Worm (Caenorhabditis elegans): ENCODE measurements around the gene nas-18.

The nas-18 gene

ce11 chrV:11412125-11412524, 15.9 kb downstream of the nas-18 start (continued):
- TF ChIP-seq let-526 (GFP tag; IDR thresholded peaks at IDR 0.05): no peak
- TF ChIP-seq atf-7 (tag; optimal IDR thresholded peaks at IDR 0.05): peak; percentile 20
- TF ChIP-seq Y56A3A.18 (GFP tag; IDR thresholded peaks at IDR 0.05): peak; percentile 64
- TF ChIP-seq ceh-58 (GFP tag; IDR thresholded peaks at IDR 0.05): no peak
- peak; percentile 30 for TF ChIP-seq lsy-27 (tag; optimal IDR thresholded peaks at IDR 0.05; ENCODE audit: borderline replicate concordance, insufficient read depth)
- TF ChIP-seq tbx-9 (tag; optimal IDR thresholded peaks at IDR 0.05; ENCODE audit: borderline replicate concordance): no peak
- no peak for TF ChIP-seq egl-44 (GFP tag; IDR thresholded peaks at IDR 0.05)
- 0 out of 2 replicates have a peak, but pooled peaks have one; percentile 5 for TF ChIP-seq lir-1 (GFP tag; conservative IDR thresholded peaks at IDR 0.05)
- no peak for TF ChIP-seq ztf-6 (GFP tag; IDR thresholded peaks at IDR 0.05)
- no peak for TF ChIP-seq Y79H2A.3 (GFP tag; conservative IDR thresholded peaks at IDR 0.05)
- TF ChIP-seq gei-17 (GFP tag; optimal IDR thresholded peaks at IDR 0.05): no peak
- TF ChIP-seq K11D2.4 (GFP tag; IDR thresholded peaks at IDR 0.05): no peak
- 0 out of 2 replicates have a peak, but pooled peaks have one; percentile 25 for TF ChIP-seq ztf-28 (GFP tag; IDR thresholded peaks at IDR 0.05)
- TF ChIP-seq fkh-3 (tag; optimal IDR thresholded peaks at IDR 0.05): no peak
- TF ChIP-seq ceh-79 (tag; optimal IDR thresholded peaks at IDR 0.05): no peak
- TF ChIP-seq mcd-1 (GFP tag; IDR thresholded peaks at IDR 0.05): no peak; the same call in 1 of the 2 replicates
- TF ChIP-seq rpc-1 (optimal IDR thresholded peaks at IDR 0.05): peak; percentile 64
- TF ChIP-seq rpc-1 (tag; optimal IDR thresholded peaks at IDR 0.05): peak; percentile 83
- TF ChIP-seq unc-62 (GFP tag; optimal IDR thresholded peaks at IDR 0.05): no peak
- TF ChIP-seq hrde-1 (tag; optimal IDR thresholded peaks at IDR 0.05; ENCODE audit: borderline replicate concordance): peak; percentile 16
- TF ChIP-seq hmg-1.2 (GFP tag; IDR thresholded peaks at IDR 0.05): no peak; the same call in 1 of the 2 replicates
- no peak for TF ChIP-seq dpl-1 (GFP tag; optimal IDR thresholded peaks at IDR 0.05)
- TF ChIP-seq repo-1 (tag; optimal IDR thresholded peaks at IDR 0.05): peak; percentile 65
- no peak for TF ChIP-seq hsf-1 (GFP tag; IDR thresholded peaks at IDR 0.05)
- peak; percentile 80 for TF ChIP-seq lin-26 (GFP tag; IDR thresholded peaks at IDR 0.05)
- TF ChIP-seq sea-2 (GFP tag; IDR thresholded peaks at IDR 0.05): no peak
- TF ChIP-seq D2030.7 (GFP tag; IDR thresholded peaks at IDR 0.05): peak; percentile 79
- TF ChIP-seq hlh-26 (GFP tag; conservative IDR thresholded peaks at IDR 0.05): no peak
- no peak for TF ChIP-seq C17E4.6 (GFP tag; IDR thresholded peaks at IDR 0.05)
- no peak for TF ChIP-seq nhr-27 (tag; optimal IDR thresholded peaks at IDR 0.05)
- peak; percentile 6 for TF ChIP-seq ceh-27 (GFP tag; optimal IDR thresholded peaks at IDR 0.05)
- no peak for TF ChIP-seq ceh-91 (GFP tag; IDR thresholded peaks at IDR 0.05)
- TF ChIP-seq aptf-2 (GFP tag; conservative IDR thresholded peaks at IDR 0.05): no peak
- peak; percentile 39 for TF ChIP-seq tlf-1 (GFP tag; optimal IDR thresholded peaks at IDR 0.05)
- TF ChIP-seq efl-1 (GFP tag; optimal IDR thresholded peaks at IDR 0.05): no peak
- no peak for TF ChIP-seq cebp-2 (GFP tag; IDR thresholded peaks at IDR 0.05)
- TF ChIP-seq Y53G8AR.9 (GFP tag; conservative IDR thresholded peaks at IDR 0.05): peak; percentile 50; the same call in 1 of the 2 replicates
- no peak for TF ChIP-seq ztf-3 (GFP tag; optimal IDR thresholded peaks at IDR 0.05)
- TF ChIP-seq somi-1 (GFP tag; optimal IDR thresholded peaks at IDR 0.05): peak; percentile 21
- TF ChIP-seq snpc-1.1 (tag; optimal IDR thresholded peaks at IDR 0.05; ENCODE audit: insufficient read depth): peak; percentile 66
- TF ChIP-seq C06A6.2 (GFP tag; conservative IDR thresholded peaks at IDR 0.05): no peak
- TF ChIP-seq attf-5 (GFP tag; optimal IDR thresholded peaks at IDR 0.05): peak; percentile 37
- TF ChIP-seq pha-4 (tag; optimal IDR thresholded peaks at IDR 0.05): no peak
- TF ChIP-seq ceh-40 (GFP tag; IDR thresholded peaks at IDR 0.05): no peak
- peak; percentile 75 for TF ChIP-seq F52B5.7 (tag; optimal IDR thresholded peaks at IDR 0.05)
- TF ChIP-seq rcor-1 (GFP tag; IDR thresholded peaks at IDR 0.05): 0 out of 2 replicates have a peak, but pooled peaks have one; percentile 36
- peak; percentile 58 for TF ChIP-seq die-1 (tag; optimal IDR thresholded peaks at IDR 0.05)
- peak; percentile 17 for TF ChIP-seq zim-3 (tag; optimal IDR thresholded peaks at IDR 0.05)
- TF ChIP-seq pbrm-1 (GFP tag; IDR thresholded peaks at IDR 0.05): peak; percentile 80
- TF ChIP-seq athp-1 (tag; optimal IDR thresholded peaks at IDR 0.05): peak; percentile 63
